Worm (Caenorhabditis elegans): Measurements from ENCODE around the gene rnf-5.

DNA sequence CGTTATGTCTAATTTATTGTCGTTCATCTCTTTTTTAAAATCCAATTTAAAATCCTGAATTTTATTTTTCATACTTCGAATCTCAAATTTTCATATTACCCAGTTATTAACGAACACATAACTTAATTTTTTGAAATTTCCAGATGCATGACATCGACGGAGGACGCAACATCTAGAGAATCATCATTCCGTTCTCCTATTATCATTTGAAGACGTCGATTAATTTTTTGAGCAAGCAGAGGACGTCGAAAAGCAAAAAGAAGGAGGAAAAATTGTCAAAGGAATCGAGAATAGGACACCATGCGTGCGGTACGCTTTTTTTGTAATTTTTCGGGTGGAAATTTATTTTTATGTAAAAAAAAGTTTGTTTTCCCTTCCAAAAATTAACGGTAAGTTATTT lies 51.6 kb downstream of the rnf-5 start, which contains the start of gene unc-103:
- TF ChIP-seq pha-4 (tag; optimal IDR thresholded peaks at IDR 0.05) (no peak), nhr-11 (tag; optimal IDR thresholded peaks at IDR 0.05) (no peak), ref-2 (tag; optimal IDR thresholded peaks at IDR 0.05) (no peak), pat-9 (tag; optimal IDR thresholded peaks at IDR 0.05) (no peak), fkh-10 (GFP tag; optimal IDR thresholded peaks at IDR 0.05) (no peak), K09A11.1 (tag; optimal IDR thresholded peaks at IDR 0.05; ENCODE audit: insufficient read depth) (no peak)

Measured in whole organism, late embryonic.